Worm (Caenorhabditis elegans): ENCODE data around the gene Y41D4B.1.

The Y41D4B.1 gene

DNA sequence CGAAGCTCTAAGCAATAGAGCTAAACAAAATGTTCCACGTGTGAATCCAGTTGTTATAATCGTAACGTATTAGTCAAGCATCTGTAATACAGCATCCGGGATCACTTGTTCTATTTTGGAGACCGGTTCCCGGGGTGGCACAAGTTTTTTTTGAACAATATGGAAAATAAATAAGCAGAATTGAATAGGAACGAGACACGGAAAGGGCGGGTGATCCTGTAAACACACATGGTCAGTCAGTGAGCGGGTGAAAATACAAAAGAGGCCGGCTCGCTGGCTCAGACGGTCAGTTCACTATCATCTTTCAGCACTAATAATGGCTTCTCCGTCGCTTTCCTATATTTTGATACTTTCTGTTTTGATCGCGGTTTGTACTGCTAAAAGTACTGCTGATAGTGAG, 53.4 kb downstream of the Y41D4B.1 start, which contains the start of gene K08D12.8:
Gene K08D12.8 (plus strand): TSS at position 301 of the 400 bp plus-strand sequence.
- no peak for TF ChIP-seq snpc-4 (tag; optimal IDR thresholded peaks at IDR 0.05)
- no peak for TF ChIP-seq nhr-23 (tag; optimal IDR thresholded peaks at IDR 0.05)
- TF ChIP-seq fkh-2 (tag; optimal IDR thresholded peaks at IDR 0.05), result no peak
- TF ChIP-seq nfya-1 (tag; optimal IDR thresholded peaks at IDR 0.05; ENCODE audit: insufficient read depth), result no peak
- no peak for TF ChIP-seq nhr-25 (tag; optimal IDR thresholded peaks at IDR 0.05)
- no peak for TF ChIP-seq fkh-10 (GFP tag; optimal IDR thresholded peaks at IDR 0.05)
- TF ChIP-seq eor-1 (tag; optimal IDR thresholded peaks at IDR 0.05), result no peak
- no peak for TF ChIP-seq elt-3 (tag; optimal IDR thresholded peaks at IDR 0.05)
- no peak for TF ChIP-seq ztf-4 (tag; optimal IDR thresholded peaks at IDR 0.05)
- TF ChIP-seq unc-39 (tag; optimal IDR thresholded peaks at IDR 0.05), result no peak

Measured in whole organism, L3 larva.